Worm (Caenorhabditis elegans): ENCODE measurements around the gene srw-130.
A peak's percentile ranks its signal among the peaks of the same experiment; 100 is the strongest.
"Not testable (repeated sequence)": the region's sequence is repeated elsewhere in the genome, so short reads cannot be mapped to it uniquely, and the experiment has no call there.

Gene srw-130

ce11 chrV:3572408-3572807 lies 23.7 kb upstream of the srw-130 start, which contains the start of gene F40C5.1:
TSS of gene F40C5.1 (plus strand) at chrV:3572708.
- TF ChIP-seq jun-1 (tag; optimal IDR thresholded peaks at IDR 0.05); ama-1 (optimal IDR thresholded peaks at IDR 0.05); T26A8.4 (GFP tag; IDR thresholded peaks at IDR 0.05): not testable (repeated sequence)

- TF ChIP-seq pha-4 (GFP tag; IDR thresholded peaks at IDR 0.05); pha-4 (tag; optimal IDR thresholded peaks at IDR 0.05); nhr-25 (tag; optimal IDR thresholded peaks at IDR 0.05; ENCODE audit: borderline replicate concordance, insufficient read depth); ama-1 (optimal IDR thresholded peaks at IDR 0.05): not testable (repeated sequence)
Observed at ce11 chrV:3570695-3571094, 22.0 kb upstream of the srw-130 start, which contains the start of gene F40C5.2. TSS of gene F40C5.2 (plus strand) at chrV:3570995.

ce11 chrV:3564335-3564734 lies 15.6 kb upstream of the srw-130 start, which contains the start of gene T24A6.17:
TSS of gene T24A6.17 (minus strand) at chrV:3564435.
- TF ChIP-seq daf-12 (tag; optimal IDR thresholded peaks at IDR 0.05); unc-62 (GFP tag; optimal IDR thresholded peaks at IDR 0.05 in 1 of 2); unc-62 (tag; optimal IDR thresholded peaks at IDR 0.05); Y5F2A.4 (GFP tag; optimal IDR thresholded peaks at IDR 0.05): not testable (repeated sequence)

ce11 chrV:3562824-3563223 lies 14.1 kb upstream of the srw-130 start, which contains the start of gene T24A6.16:
TSS of gene T24A6.16 (minus strand) at chrV:3562924.
- not testable (repeated sequence) for TF ChIP-seq nhr-237 (tag; optimal IDR thresholded peaks at IDR 0.05); zfp-3 (GFP tag; conservative IDR thresholded peaks at IDR 0.05); madf-5 (GFP tag; IDR thresholded peaks at IDR 0.05)

- TF ChIP-seq set-16 (GFP tag; IDR thresholded peaks at IDR 0.05), result peak; percentile 58; the same call in 1 of the 2 replicates
Observed at ce11 chrV:3559704-3560103, 11.0 kb upstream of the srw-130 start.

- not testable (repeated sequence) for TF ChIP-seq egl-43 (GFP tag; IDR thresholded peaks at IDR 0.05); ceh-62 (tag; optimal IDR thresholded peaks at IDR 0.05); daf-16 (GFP tag; optimal IDR thresholded peaks at IDR 0.05); daf-16 (tag; optimal IDR thresholded peaks at IDR 0.05)
Observed at ce11 chrV:3558744-3559143, 10.0 kb upstream of the srw-130 start, which contains the start of gene T24A6.1. TSS of gene T24A6.1 (plus strand) at chrV:3559044.

ce11 chrV:3557422-3557821 lies 8.7 kb upstream of the srw-130 start, which contains the start of gene grl-31:
TSS of gene grl-31 (minus strand) at chrV:3557778.
- TF ChIP-seq ama-1 (optimal IDR thresholded peaks at IDR 0.05) (no peak), F44E2.7 (GFP tag; IDR thresholded peaks at IDR 0.05) (no peak), lin-29 (GFP tag; IDR thresholded peaks at IDR 0.05) (no peak), ztf-7 (tag; optimal IDR thresholded peaks at IDR 0.05) (no peak), madf-5 (GFP tag; IDR thresholded peaks at IDR 0.05) (no peak), ztf-11 (tag; optimal IDR thresholded peaks at IDR 0.05) (no peak), egl-43 (GFP tag; IDR thresholded peaks at IDR 0.05) (no peak), set-16 (GFP tag; IDR thresholded peaks at IDR 0.05) (peak; percentile 51), fos-1 (tag; optimal IDR thresholded peaks at IDR 0.05) (no peak), lim-7 (GFP tag; IDR thresholded peaks at IDR 0.05) (peak; percentile 21; the same call in 1 of the 2 replicates), sdz-12 (GFP tag; optimal IDR thresholded peaks at IDR 0.05) (no peak), nhr-48 (tag; optimal IDR thresholded peaks at IDR 0.05) (no peak), nhr-77 (tag; optimal IDR thresholded peaks at IDR 0.05) (no peak), F37D6.2 (tag; optimal IDR thresholded peaks at IDR 0.05) (no peak), unc-39 (tag; optimal IDR thresholded peaks at IDR 0.05) (no peak), cey-2 (tag; optimal IDR thresholded peaks at IDR 0.05; ENCODE audit: borderline replicate concordance, insufficient read depth) (no peak)

Data from whole organism, L4 larva.